Worm (Caenorhabditis elegans) whole organism, L1 larva: ENCODE measurements around the gene C52D10.3.
"Not testable (repeated sequence)": the region's sequence is repeated elsewhere in the genome, so short reads cannot be mapped to it uniquely, and the experiment has no call there.

Source experiments
- C04F5.9 ChIP-seq: sonication (generic microtip); optimal IDR thresholded peaks from 2 replicates; lab custom pipeline; 2016; ENCODE audit warnings: missing genetic modification characterization, missing compliant biosample characterization
- C16A3.4 ChIP-seq: fragments of 150-350 bp; optimal IDR thresholded peaks from 2 replicates; lab custom pipeline; 2014; ENCODE audit warnings: missing biosample characterization, missing genetic modification characterization
- C34B4.2 ChIP-seq: sonication (generic microtip); optimal IDR thresholded peaks from 2 replicates; lab custom pipeline; 2017; ENCODE audit warnings: mild to moderate bottlenecking, missing genetic modification characterization, missing compliant biosample characterization
- F16B12.6 ChIP-seq: fragments of 150-350 bp; optimal IDR thresholded peaks from 2 replicates; lab custom pipeline; 2014; ENCODE audit warnings: missing biosample characterization, missing genetic modification characterization
- Y116A8C.19 ChIP-seq: sonication (generic microtip); optimal IDR thresholded peaks from 2 replicates; lab custom pipeline; 2016; ENCODE audit warnings: missing compliant biosample characterization, missing genetic modification characterization, borderline replicate concordance
- alr-1 ChIP-seq: fragments of 200-800 bp; sonication (Bioruptor generic); optimal IDR thresholded peaks from 2 replicates; lab custom pipeline; 2018; ENCODE audit warnings: borderline replicate concordance, mild to moderate bottlenecking, missing genetic modification characterization, missing compliant biosample characterization
- blmp-1 ChIP-seq: fragments of 150-350 bp; optimal IDR thresholded peaks from 2 replicates; lab custom pipeline; 2014; ENCODE audit warnings: missing biosample characterization, missing genetic modification characterization
- ceh-82 ChIP-seq, 3 experiments: fragments of 150-350 bp in 1 of 3; sonication (generic microtip) in 2 of 3; optimal IDR thresholded peaks; 2 replicates each; lab custom pipeline; 2014 to 2017; ENCODE audit warnings: missing biosample characterization in 3 of 3, missing genetic modification characterization in 3 of 3
- ces-1 ChIP-seq: fragments of 150-350 bp; optimal IDR thresholded peaks from 2 replicates; lab custom pipeline; 2014; ENCODE audit warnings: missing biosample characterization, missing genetic modification reagents, missing genetic modification characterization
- egl-13 ChIP-seq: sonication (generic microtip); optimal IDR thresholded peaks from 2 replicates; lab custom pipeline; 2016; ENCODE audit warnings: missing genotype, missing genetic modification reagents, missing genetic modification characterization, missing compliant biosample characterization
- elt-2 ChIP-seq: sonication (generic microtip); optimal IDR thresholded peaks from 2 replicates; lab custom pipeline; 2016; ENCODE audit warnings: missing genetic modification characterization, mild to moderate bottlenecking, inconsistent platforms, missing compliant biosample characterization, missing genetic modification reagents
- fkh-4 ChIP-seq: sonication (generic microtip); optimal IDR thresholded peaks from 2 replicates; lab custom pipeline; 2016; ENCODE audit warnings: missing compliant biosample characterization, missing genetic modification characterization, borderline replicate concordance
- grh-1 ChIP-seq: fragments of 200-800 bp; sonication (Bioruptor generic); IDR thresholded peaks from 2 replicates; pipeline ENCODE4 v1.3.6; 2022; ENCODE audit warnings: missing genetic modification reagents, missing genetic modification characterization, missing compliant biosample characterization
- hlh-17 ChIP-seq: fragments of 200-800 bp; sonication (Bioruptor generic); optimal IDR thresholded peaks from 2 replicates; lab custom pipeline; 2018; ENCODE audit warnings: missing genetic modification characterization, mild to moderate bottlenecking, missing compliant biosample characterization, moderate library complexity, borderline replicate concordance
- hpl-2 ChIP-seq: fragments of 150-350 bp; optimal IDR thresholded peaks from 2 replicates; lab custom pipeline; 2014; ENCODE audit warnings: missing biosample characterization, missing genetic modification reagents, missing genetic modification characterization
- irx-1 ChIP-seq: sonication (generic microtip); optimal IDR thresholded peaks from 2 replicates; lab custom pipeline; 2016; ENCODE audit warnings: missing genetic modification characterization, missing compliant biosample characterization
- jun-1 ChIP-seq: fragments of 150-350 bp; optimal IDR thresholded peaks from 2 replicates; lab custom pipeline; 2014; ENCODE audit warnings: missing biosample characterization, missing genetic modification reagents, missing genetic modification characterization
- lin-14 ChIP-seq: fragments of 200-800 bp; sonication (Bioruptor generic); optimal IDR thresholded peaks from 2 replicates; lab custom pipeline; 2018; ENCODE audit warnings: mild to moderate bottlenecking, missing genetic modification characterization, moderate library complexity, missing compliant biosample characterization
- lir-3 ChIP-seq: sonication (generic microtip); optimal IDR thresholded peaks from 2 replicates; lab custom pipeline; 2016; ENCODE audit warnings: mild to moderate bottlenecking, missing genetic modification characterization, moderate library complexity, missing compliant biosample characterization; ENCODE audit not compliant: poor library complexity
- nhr-11 ChIP-seq: fragments of 150-350 bp; optimal IDR thresholded peaks from 2 replicates; lab custom pipeline; 2014; ENCODE audit warnings: missing biosample characterization, missing genetic modification characterization
- nhr-20 ChIP-seq: sonication (generic microtip); optimal IDR thresholded peaks from 2 replicates; lab custom pipeline; 2016; ENCODE audit warnings: mild to moderate bottlenecking, missing genetic modification characterization, missing compliant biosample characterization
- nhr-237 ChIP-seq: fragments of 150-350 bp; optimal IDR thresholded peaks from 2 replicates; lab custom pipeline; 2014; ENCODE audit warnings: missing biosample characterization, missing genetic modification characterization
- nhr-47 ChIP-seq: sonication (generic microtip); optimal IDR thresholded peaks from 2 replicates; lab custom pipeline; 2016; ENCODE audit warnings: mild to moderate bottlenecking, missing genetic modification characterization, moderate library complexity, missing compliant biosample characterization
- nhr-77 ChIP-seq: fragments of 150-350 bp; optimal IDR thresholded peaks from 2 replicates; lab custom pipeline; 2014; ENCODE audit warnings: missing biosample characterization, missing genetic modification characterization
- nhr-84 ChIP-seq: sonication (generic microtip); optimal IDR thresholded peaks from 2 replicates; lab custom pipeline; 2017; ENCODE audit warnings: missing biosample characterization, missing genetic modification characterization
- pag-3 ChIP-seq: sonication (generic microtip); optimal IDR thresholded peaks from 2 replicates; lab custom pipeline; 2017; ENCODE audit warnings: missing genetic modification characterization, mild to moderate bottlenecking, missing compliant biosample characterization, antibody characterized with exemption, borderline replicate concordance; ENCODE audit not compliant: insufficient read depth
- pqm-1 ChIP-seq: sonication (generic microtip); optimal IDR thresholded peaks from 3 replicates; lab custom pipeline; 2017; ENCODE audit warnings: missing biosample characterization, missing genetic modification characterization
- rnt-1 ChIP-seq: sonication (generic microtip); optimal IDR thresholded peaks from 2 replicates; lab custom pipeline; 2016; ENCODE audit warnings: mild to moderate bottlenecking, missing genetic modification characterization, moderate library complexity, missing compliant biosample characterization
- snpc-4 ChIP-seq: fragments of 150-350 bp; optimal IDR thresholded peaks from 2 replicates; lab custom pipeline; 2014; ENCODE audit warnings: missing biosample characterization, missing genetic modification characterization
- sptf-1 ChIP-seq: fragments of 150-350 bp; optimal IDR thresholded peaks from 2 replicates; lab custom pipeline; 2014; ENCODE audit warnings: missing biosample characterization, missing genetic modification characterization
- tlp-1 ChIP-seq: fragments of 150-350 bp; optimal IDR thresholded peaks from 2 replicates; lab custom pipeline; 2014; ENCODE audit warnings: missing biosample characterization, missing genetic modification characterization
- unc-130 ChIP-seq: fragments of 150-350 bp; optimal IDR thresholded peaks from 2 replicates; lab custom pipeline; 2017; ENCODE audit warnings: missing biosample characterization, missing genetic modification characterization, inconsistent platforms
- unc-30 ChIP-seq: sonication (generic microtip); optimal IDR thresholded peaks from 2 replicates; lab custom pipeline; 2017; ENCODE audit warnings: missing biosample characterization, missing genetic modification characterization
- xbp-1 ChIP-seq: sonication (generic microtip); optimal IDR thresholded peaks from 2 replicates; lab custom pipeline; 2016; ENCODE audit warnings: missing genetic modification characterization, missing compliant biosample characterization
- zip-4 ChIP-seq: fragments of 200-800 bp; sonication (Bioruptor generic); optimal IDR thresholded peaks from 2 replicates; lab custom pipeline; 2018; ENCODE audit warnings: mild to moderate bottlenecking, missing genetic modification characterization, moderate library complexity, missing compliant biosample characterization
- ztf-4 ChIP-seq: fragments of 150-350 bp; optimal IDR thresholded peaks from 2 replicates; lab custom pipeline; 2014; ENCODE audit warnings: missing biosample characterization, missing genetic modification characterization

The C52D10.3 gene

ce11 chrIV:17162515-17162914, 13.8 kb upstream of the C52D10.3 start, which contains the start of gene skr-13:
TSS of gene skr-13 (minus strand) at chrIV:17162615.
- TF ChIP-seq nhr-237 (no peak), alr-1 (no peak), unc-130 (tag; lab: Kevin White, UChicago) (no peak), nhr-84 (no peak), sptf-1 (tag; lab: Kevin White, UChicago) (no peak), zip-4 (GFP tag; lab: Kevin White, UChicago) (no peak), xbp-1 (tag; lab: Kevin White, UChicago) (no peak), C34B4.2 (tag; lab: Kevin White, UChicago) (no peak), C16A3.4 (no peak), fkh-4 (no peak), pqm-1 (tag; lab: Kevin White, UChicago) (no peak), ces-1 (no peak), ceh-82 (tag; optimal IDR thresholded peaks at IDR 0.05; lab: Kevin White, UChicago) (no peak), unc-30 (no peak), Y116A8C.19 (no peak), irx-1 (tag; lab: Kevin White, UChicago) (no peak), nhr-47 (tag; lab: Kevin White, UChicago) (no peak), snpc-4 (tag; lab: Kevin White, UChicago) (no peak), rnt-1 (tag; lab: Kevin White, UChicago) (no peak)
- TF ChIP-seq, all 84 proteins: peak for 0

- TF ChIP-seq irx-1 (tag; lab: Kevin White, UChicago); pag-3 (tag; lab: Kevin White, UChicago); hlh-17 (GFP tag; lab: Kevin White, UChicago): not testable (repeated sequence)
Measured at ce11 chrIV:17163273-17163672, 13.0 kb upstream of the C52D10.3 start, which contains the start of gene skr-9. TSS of gene skr-9 (plus strand) at chrIV:17163573.

ce11 chrIV:17165734-17166133, 10.5 kb upstream of the C52D10.3 start, which contains the start of gene skr-8:
TSS of gene skr-8 (minus strand) at chrIV:17165834.
- TF ChIP-seq xbp-1 (tag; lab: Kevin White, UChicago); grh-1 (GFP tag; lab: Robert Waterston, UW); lir-3 (tag; lab: Kevin White, UChicago): not testable (repeated sequence)
- TF ChIP-seq, all 84 proteins: peak for 0; not testable (repeated sequence) for 84

- TF ChIP-seq unc-130 (tag; lab: Kevin White, UChicago): no peak
- no peak for TF ChIP-seq jun-1 (tag; lab: Kevin White, UChicago)
- no peak for TF ChIP-seq nhr-20 (tag; lab: Kevin White, UChicago)
- no peak for TF ChIP-seq zip-4 (GFP tag; lab: Kevin White, UChicago)
- TF ChIP-seq nhr-11 (tag; lab: Kevin White, UChicago): no peak
- TF ChIP-seq egl-13 (tag; lab: Kevin White, UChicago): no peak
- TF ChIP-seq alr-1: no peak
- no peak for TF ChIP-seq blmp-1 (tag; lab: Kevin White, UChicago)
- no peak for TF ChIP-seq unc-30
- TF ChIP-seq C34B4.2 (tag; lab: Kevin White, UChicago): no peak
- no peak for TF ChIP-seq hpl-2
- TF ChIP-seq C04F5.9 (tag; lab: Kevin White, UChicago): no peak
- TF ChIP-seq nhr-77: no peak
- no peak for TF ChIP-seq nhr-47 (tag; lab: Kevin White, UChicago)
- no peak for TF ChIP-seq F16B12.6
- no peak for TF ChIP-seq fkh-4
Measured at ce11 chrIV:17166974-17167373, 9.3 kb upstream of the C52D10.3 start, which contains the start of gene skr-12. TSS of gene skr-12 (plus strand) at chrIV:17167274.

- TF ChIP-seq pqm-1 (tag; lab: Kevin White, UChicago): peak; percentile 83
- TF ChIP-seq tlp-1 (tag; lab: Kevin White, UChicago): peak; percentile 9
- TF ChIP-seq elt-2: peak; percentile 87
- peak; percentile 42 for TF ChIP-seq lin-14
- TF ChIP-seq nhr-11 (tag; lab: Kevin White, UChicago): no peak
- no peak for TF ChIP-seq ztf-4 (tag; lab: Kevin White, UChicago)
Measured at ce11 chrIV:17171732-17172131, 4.5 kb upstream of the C52D10.3 start.
